Worm (Caenorhabditis elegans) whole organism, young adult: ENCODE measurements around the gene acs-11.

Experiments
- C17E4.6 ChIP-seq: fragments of 200-800 bp; sonication (Bioruptor generic); IDR thresholded peaks from 2 replicates; pipeline ENCODE4 v1.3.6; 2022; ENCODE audit warnings: missing genetic modification reagents, missing genetic modification characterization, missing compliant biosample characterization
- D2030.7 ChIP-seq: fragments of 200-800 bp; sonication (Bioruptor generic); IDR thresholded peaks from 2 replicates; pipeline ENCODE4 v1.3.6; 2022; ENCODE audit warnings: missing genetic modification reagents, missing genetic modification characterization, missing compliant biosample characterization
- F22D6.2 ChIP-seq: sonication (generic microtip); optimal IDR thresholded peaks from 2 replicates; lab custom pipeline; 2016; ENCODE audit warnings: mild to moderate bottlenecking, missing genetic modification characterization, missing compliant biosample characterization
- F23B12.7 ChIP-seq: sonication (generic microtip); optimal IDR thresholded peaks from 2 replicates; lab custom pipeline; 2017; ENCODE audit warnings: missing genetic modification characterization, mild to moderate bottlenecking, missing compliant biosample characterization, antibody characterized with exemption, moderate library complexity; ENCODE audit not compliant: insufficient read depth
- ama-1 ChIP-seq, 3 experiments: fragments of 150-350 bp in 1 of 3; sonication (generic microtip) in 2 of 3; optimal IDR thresholded peaks; 2 replicates each; lab custom pipeline; 2014 to 2018; ENCODE audit warnings: missing biosample characterization in 2 of 3, missing genetic modification characterization in 2 of 3, missing genetic modification reagents in 2 of 3
- aptf-2 ChIP-seq: fragments of 200-800 bp; sonication (Bioruptor generic); conservative IDR thresholded peaks from 2 replicates; pipeline ENCODE4 v1.3.6; 2022; ENCODE audit warnings: missing genetic modification reagents, missing genetic modification characterization, missing compliant biosample characterization
- athp-1 ChIP-seq: sonication (generic microtip); optimal IDR thresholded peaks from 2 replicates; lab custom pipeline; 2017; ENCODE audit warnings: mild to moderate bottlenecking, missing genetic modification characterization, missing compliant biosample characterization
- attf-3 ChIP-seq: fragments of 200-800 bp; sonication (Bioruptor generic); conservative IDR thresholded peaks from 2 replicates; pipeline ENCODE4 v1.3.6; 2022; ENCODE audit warnings: missing genetic modification reagents, missing genetic modification characterization, missing compliant biosample characterization
- attf-5 ChIP-seq: fragments of 200-800 bp; sonication (Bioruptor generic); optimal IDR thresholded peaks from 2 replicates; lab custom pipeline; 2018; ENCODE audit warnings: mild to moderate bottlenecking, missing genetic modification characterization, missing compliant biosample characterization
- attf-6 ChIP-seq: fragments of 200-800 bp; sonication (Bioruptor generic); IDR thresholded peaks from 2 replicates; pipeline ENCODE4 v1.3.6; 2022; ENCODE audit warnings: missing genetic modification reagents, missing genetic modification characterization, missing compliant biosample characterization
- dpff-1 ChIP-seq: sonication (generic microtip); optimal IDR thresholded peaks from 2 replicates; lab custom pipeline; 2017; ENCODE audit warnings: mild to moderate bottlenecking, missing genetic modification characterization, missing compliant biosample characterization
- efl-1 ChIP-seq: fragments of 150-350 bp; optimal IDR thresholded peaks from 2 replicates; lab custom pipeline; 2014; ENCODE audit warnings: missing biosample characterization, missing genetic modification reagents, missing genetic modification characterization
- egrh-3 ChIP-seq: fragments of 200-800 bp; sonication (Bioruptor generic); IDR thresholded peaks from 2 replicates; pipeline ENCODE4 v1.3.6; 2022; ENCODE audit warnings: missing genetic modification reagents, missing genetic modification characterization, missing compliant biosample characterization
- him-1 ChIP-seq: sonication (generic microtip); optimal IDR thresholded peaks from 2 replicates; lab custom pipeline; 2016; ENCODE audit warnings: missing genotype, missing genetic modification reagents, missing genetic modification characterization, missing compliant biosample characterization
- hrde-1 ChIP-seq: sonication (generic microtip); optimal IDR thresholded peaks from 2 replicates; lab custom pipeline; 2016; ENCODE audit warnings: missing genetic modification characterization, mild to moderate bottlenecking, missing compliant biosample characterization, moderate library complexity, missing genotype, missing genetic modification reagents, borderline replicate concordance
- let-607 ChIP-seq, 2 experiments: fragments of 200-800 bp in 1 of 2; sonication (Bioruptor generic) in 1 of 2; sonication (generic microtip) in 1 of 2; optimal IDR thresholded peaks; 2 replicates each; lab custom pipeline; 2016 to 2018; ENCODE audit warnings: mild to moderate bottlenecking in 2 of 2, missing compliant biosample characterization in 2 of 2, missing genetic modification characterization in 2 of 2, moderate library complexity in 2 of 2, missing genotype in 1 of 2
- lsl-1 ChIP-seq: fragments of 200-800 bp; sonication (Bioruptor generic); optimal IDR thresholded peaks from 2 replicates; lab custom pipeline; 2018; ENCODE audit warnings: mild to moderate bottlenecking, missing genetic modification characterization, moderate library complexity, missing compliant biosample characterization
- madf-10 ChIP-seq: sonication (generic microtip); optimal IDR thresholded peaks from 2 replicates; lab custom pipeline; 2016; ENCODE audit warnings: mild to moderate bottlenecking, missing genetic modification characterization, missing compliant biosample characterization
- madf-8 ChIP-seq: fragments of 200-800 bp; sonication (Bioruptor generic); conservative IDR thresholded peaks from 2 replicates; pipeline ENCODE4 v1.3.6; 2022; ENCODE audit warnings: missing genetic modification reagents, missing genetic modification characterization, missing compliant biosample characterization
- mxl-1 ChIP-seq: sonication (generic microtip); optimal IDR thresholded peaks from 2 replicates; lab custom pipeline; 2016; ENCODE audit warnings: missing genetic modification characterization, missing compliant biosample characterization
- rcor-1 ChIP-seq: fragments of 200-800 bp; sonication (Bioruptor generic); IDR thresholded peaks from 2 replicates; pipeline ENCODE4 v1.3.6; 2022; ENCODE audit warnings: missing genetic modification reagents, missing genetic modification characterization, missing compliant biosample characterization
- snpc-1.1 ChIP-seq: sonication (generic microtip); optimal IDR thresholded peaks from 2 replicates; lab custom pipeline; 2017; ENCODE audit warnings: missing genetic modification characterization, mild to moderate bottlenecking, missing compliant biosample characterization, antibody characterized with exemption, moderate library complexity, missing genotype, missing genetic modification reagents; ENCODE audit not compliant: insufficient read depth
- tbp1 ChIP-seq: fragments of 200-800 bp; sonication (Bioruptor generic); optimal IDR thresholded peaks from 2 replicates; lab custom pipeline; 2018; ENCODE audit warnings: mild to moderate bottlenecking, missing genetic modification characterization, missing compliant biosample characterization
- unc-130 ChIP-seq: sonication (generic microtip); optimal IDR thresholded peaks from 2 replicates; lab custom pipeline; 2016; ENCODE audit warnings: missing genetic modification reagents, missing genetic modification characterization, missing compliant biosample characterization
- unc-62 ChIP-seq: fragments of 150-350 bp; optimal IDR thresholded peaks from 2 replicates; lab custom pipeline; 2014; ENCODE audit warnings: missing biosample characterization, missing genetic modification reagents, missing genetic modification characterization
- ztf-25 ChIP-seq: fragments of 200-800 bp; sonication (Bioruptor generic); IDR thresholded peaks from 2 replicates; pipeline ENCODE4 v1.3.6; 2022; ENCODE audit warnings: missing genetic modification reagents, missing genetic modification characterization, missing compliant biosample characterization
- ztf-28 ChIP-seq: fragments of 200-800 bp; sonication (Bioruptor generic); IDR thresholded peaks from 2 replicates; pipeline ENCODE4 v1.3.6; 2022; ENCODE audit warnings: missing genetic modification reagents, missing genetic modification characterization, missing compliant biosample characterization

acs-11 gene

DNA sequence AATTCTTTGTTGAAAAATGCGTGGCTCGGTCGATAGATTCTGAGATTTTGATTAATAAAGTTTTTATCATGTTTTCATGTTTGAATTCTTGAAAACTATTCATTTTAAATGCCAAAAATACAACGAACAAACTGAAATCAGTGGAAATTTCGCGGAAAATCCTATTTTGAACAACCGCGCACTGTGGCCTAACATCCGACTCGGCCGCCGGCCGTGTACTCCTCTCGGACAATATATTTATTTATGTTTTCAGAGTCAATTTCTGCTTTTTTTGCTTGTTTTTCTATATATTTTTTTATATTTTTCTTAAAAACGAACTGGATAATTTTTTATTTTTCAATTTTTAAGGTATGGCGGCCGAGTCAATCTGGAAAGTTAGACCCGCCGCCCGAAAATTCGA is 49.3 kb downstream of the acs-11 start, which contains the start of gene F26G1.1 (continued):
- TF ChIP-seq F22D6.2: peak; percentile 51
- TF ChIP-seq hrde-1: peak; percentile 52
- no peak for TF ChIP-seq tbp1 (GFP tag; lab: Kevin White, UChicago)
- TF ChIP-seq ama-1 (optimal IDR thresholded peaks at IDR 0.05; lab: Kevin White, UChicago): no peak
- TF ChIP-seq ama-1 (GFP tag; optimal IDR thresholded peaks at IDR 0.05; lab: Kevin White, UChicago): no peak
- peak; percentile 5 for TF ChIP-seq attf-5 (GFP tag; lab: Kevin White, UChicago)
- no peak for TF ChIP-seq mxl-1 (tag; lab: Kevin White, UChicago)
- peak; percentile 81 for TF ChIP-seq unc-130 (GFP tag; lab: Kevin White, UChicago)
- TF ChIP-seq let-607 (tag; optimal IDR thresholded peaks at IDR 0.05; lab: Kevin White, UChicago): peak in 1 of 2 experiments; percentile 34
- peak; percentile 78 for TF ChIP-seq attf-3 (GFP tag; lab: Robert Waterston, UW)
- TF ChIP-seq dpff-1: no peak
- TF ChIP-seq madf-8 (GFP tag; lab: Robert Waterston, UW): no peak
- no peak for TF ChIP-seq snpc-1.1 (tag; lab: Kevin White, UChicago)
- 0 out of 2 replicates have a peak, but pooled peaks have one; percentile 57 for TF ChIP-seq aptf-2 (GFP tag; lab: Robert Waterston, UW)
- no peak for TF ChIP-seq unc-62
- peak; percentile 1 for TF ChIP-seq him-1 (tag; lab: Kevin White, UChicago)
- TF ChIP-seq lsl-1 (GFP tag; lab: Kevin White, UChicago): peak; percentile 43
- peak; percentile 59; the same call in 1 of the 2 replicates for TF ChIP-seq ztf-28
- TF ChIP-seq efl-1 (GFP tag; lab: Kevin White, UChicago): peak; percentile 59
- TF ChIP-seq attf-6 (GFP tag; lab: Robert Waterston, UW): no peak
- TF ChIP-seq egrh-3 (GFP tag; lab: Robert Waterston, UW): peak; percentile 37
- TF ChIP-seq rcor-1 (GFP tag; lab: Robert Waterston, UW): 0 out of 2 replicates have a peak, but pooled peaks have one; percentile 28
- peak; percentile 2 for TF ChIP-seq F23B12.7
- peak; percentile 41; the same call in 1 of the 2 replicates for TF ChIP-seq D2030.7 (GFP tag; lab: Robert Waterston, UW)
- 0 out of 2 replicates have a peak, but pooled peaks have one; percentile 18 for TF ChIP-seq ztf-25 (GFP tag; lab: Robert Waterston, UW)
- no peak for TF ChIP-seq athp-1 (tag; lab: Kevin White, UChicago)
- peak; percentile 24 for TF ChIP-seq madf-10 (tag; lab: Kevin White, UChicago)
- TF ChIP-seq C17E4.6 (GFP tag; lab: Robert Waterston, UW): no peak

DNA sequence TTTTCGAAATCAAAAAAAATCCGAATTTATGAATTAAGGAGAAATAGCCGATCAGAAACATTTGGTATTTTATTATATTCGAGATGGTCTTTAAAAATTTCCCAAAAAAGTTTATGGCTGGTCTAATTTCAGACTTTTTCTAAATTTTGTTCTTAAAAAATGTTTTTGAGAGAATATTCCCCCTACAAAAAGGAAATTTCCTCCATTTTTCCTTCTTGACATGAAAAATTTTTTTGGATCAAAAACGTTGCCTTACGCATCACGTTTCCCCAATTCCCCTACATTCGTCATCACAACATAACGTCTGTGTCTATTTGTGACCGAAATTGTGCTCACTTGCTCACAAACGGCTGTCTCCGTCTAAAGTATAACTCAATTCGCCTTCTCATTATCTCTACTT is 51.4 kb downstream of the acs-11 start:
- 0 out of 2 replicates have a peak, but pooled peaks have one; percentile 12 for TF ChIP-seq attf-6 (GFP tag; lab: Robert Waterston, UW)
- no peak for TF ChIP-seq F22D6.2
